Worm (Caenorhabditis elegans): ENCODE data around the gene alp-1.

DNA sequence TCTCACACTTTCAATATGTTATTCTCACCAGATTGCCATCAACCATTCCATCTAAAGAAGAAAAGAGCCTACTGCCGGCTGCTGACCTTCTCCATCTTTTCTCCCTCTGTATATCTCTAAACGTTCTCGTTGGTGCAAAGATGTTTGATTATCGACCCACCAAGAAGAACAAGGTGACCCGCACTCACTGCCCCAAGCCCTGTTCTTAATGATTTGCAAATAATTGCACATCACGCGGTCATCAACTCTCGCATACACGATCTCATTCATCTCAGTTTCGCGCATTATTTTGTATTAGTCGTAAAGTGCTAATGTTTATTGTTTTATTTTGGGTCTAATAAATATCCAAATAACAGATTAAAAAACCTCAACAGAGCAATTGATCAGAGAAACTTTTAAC lies 32.8 kb upstream of the alp-1 start:
- TF ChIP-seq hlh-1 (tag; optimal IDR thresholded peaks at IDR 0.05) (peak; percentile 10), ztf-11 (tag; optimal IDR thresholded peaks at IDR 0.05) (no peak), nhr-28 (tag; optimal IDR thresholded peaks at IDR 0.05) (no peak), snpc-4 (tag; optimal IDR thresholded peaks at IDR 0.05) (no peak), mep-1 (tag; optimal IDR thresholded peaks at IDR 0.05) (no peak), nhr-76 (tag; optimal IDR thresholded peaks at IDR 0.05) (no peak), nhr-12 (tag; optimal IDR thresholded peaks at IDR 0.05) (no peak), unc-39 (tag; optimal IDR thresholded peaks at IDR 0.05) (no peak), unc-62 (GFP tag; optimal IDR thresholded peaks at IDR 0.05) (no peak), nhr-237 (tag; optimal IDR thresholded peaks at IDR 0.05) (no peak), lsy-2 (tag; optimal IDR thresholded peaks at IDR 0.05) (no peak)
